Worm (Caenorhabditis elegans) whole organism, late embryonic: ENCODE measurements around the gene fbxa-65.

ENCODE experiments used
- fkh-10 ChIP-seq: fragments of 150-350 bp; optimal IDR thresholded peaks from 2 replicates; lab custom pipeline; 2014; ENCODE audit warnings: missing biosample characterization, missing genetic modification reagents, missing genetic modification characterization
- nfya-1 ChIP-seq: sonication (generic microtip); optimal IDR thresholded peaks from 2 replicates; lab custom pipeline; 2017; ENCODE audit warnings: missing genetic modification characterization, mild to moderate bottlenecking, missing compliant biosample characterization, antibody characterized with exemption, moderate library complexity
- pros-1 ChIP-seq: fragments of 150-350 bp; optimal IDR thresholded peaks from 2 replicates; lab custom pipeline; 2014; ENCODE audit warnings: missing biosample characterization, missing genetic modification reagents, missing genetic modification characterization
- unc-86 ChIP-seq: sonication (generic microtip); optimal IDR thresholded peaks from 2 replicates; lab custom pipeline; 2016; ENCODE audit warnings: missing genetic modification characterization, missing compliant biosample characterization

ce11 chrV:3372673-3373072, 26.4 kb upstream of the fbxa-65 start, which contains the start of gene srx-121:
- TF ChIP-seq fkh-10 (no peak), nfya-1 (tag; lab: Kevin White, UChicago) (no peak), pros-1 (no peak), unc-86 (no peak)
